Fruit fly (Drosophila melanogaster) whole organism, embryonic: ENCODE measurements around the gene CG4709.

Experiments used
- Atf-2 ChIP-seq: fragments of 200-800 bp; sonication (Bioruptor generic); optimal IDR thresholded peaks from 2 replicates; lab custom pipeline; 2016; ENCODE audit warnings: missing biosample characterization, missing genetic modification characterization
- Atf6 ChIP-seq: fragments of 200-800 bp; sonication (Bioruptor generic); IDR thresholded peaks from 2 replicates; pipeline ENCODE4 v1.3.6; 2022; ENCODE audit warnings: missing biosample characterization, missing genetic modification characterization
- B-H2 ChIP-seq: fragments of 200-800 bp; sonication (Bioruptor generic); optimal IDR thresholded peaks from 2 replicates; lab custom pipeline; 2018; ENCODE audit warnings: missing biosample characterization, mild to moderate bottlenecking, missing genetic modification characterization
- Bgb ChIP-seq: fragments of 200-800 bp; sonication (Bioruptor generic); IDR thresholded peaks from 2 replicates; pipeline ENCODE4 v1.3.6; 2022; ENCODE audit warnings: missing biosample characterization, missing genetic modification characterization; ENCODE audit not compliant: partially characterized antibody
- Blimp-1 ChIP-seq: fragments of 200-800 bp; sonication (Bioruptor generic); optimal IDR thresholded peaks from 3 replicates; lab custom pipeline; 2018; ENCODE audit warnings: missing biosample characterization, missing genetic modification characterization, mild to moderate bottlenecking, moderate library complexity, missing genetic modification reagents
- CG10274 ChIP-seq: fragments of 200-800 bp; sonication (Bioruptor generic); optimal IDR thresholded peaks from 3 replicates; lab custom pipeline; 2017; ENCODE audit warnings: missing biosample characterization, mild to moderate bottlenecking, missing genetic modification characterization
- CG11398 ChIP-seq: fragments of 200-800 bp; sonication (Bioruptor generic); optimal IDR thresholded peaks from 2 replicates; lab custom pipeline; 2016; ENCODE audit warnings: missing biosample characterization, missing genetic modification characterization
- CG11456 ChIP-seq: fragments of 200-800 bp; sonication (Bioruptor generic); IDR thresholded peaks from 3 replicates; pipeline ENCODE4 v1.3.6; 2022; ENCODE audit warnings: missing biosample characterization, missing genetic modification characterization
- CG11723 ChIP-seq: fragments of 200-800 bp; sonication (Bioruptor generic); optimal IDR thresholded peaks from 2 replicates; lab custom pipeline; 2017; ENCODE audit warnings: missing biosample characterization, mild to moderate bottlenecking, missing genetic modification characterization
- CG12155 ChIP-seq: fragments of 200-800 bp; sonication (Bioruptor generic); optimal IDR thresholded peaks from 3 replicates; lab custom pipeline; 2016; ENCODE audit warnings: missing biosample characterization, missing genetic modification characterization
- CG15601 ChIP-seq: fragments of 200-800 bp; sonication (Bioruptor generic); optimal IDR thresholded peaks from 3 replicates; lab custom pipeline; 2019; ENCODE audit warnings: missing biosample characterization, mild to moderate bottlenecking, missing genetic modification characterization, moderate library complexity
- CG1602 ChIP-seq: fragments of 200-800 bp; sonication (Bioruptor generic); optimal IDR thresholded peaks from 3 replicates; lab custom pipeline; 2016; ENCODE audit warnings: missing biosample characterization, missing genetic modification characterization
- CG16815 ChIP-seq: fragments of 200-800 bp; sonication (Bioruptor generic); optimal IDR thresholded peaks from 3 replicates; lab custom pipeline; 2017; ENCODE audit warnings: missing biosample characterization, mild to moderate bottlenecking, missing genetic modification characterization
- CG17829 ChIP-seq: fragments of 200-800 bp; optimal IDR thresholded peaks from 2 replicates; lab custom pipeline; 2019; ENCODE audit warnings: missing biosample characterization, mild to moderate bottlenecking, missing genetic modification characterization, moderate library complexity
- CG18011 ChIP-seq: fragments of 200-800 bp; sonication (Bioruptor generic); optimal IDR thresholded peaks from 2 replicates; lab custom pipeline; 2017; ENCODE audit warnings: missing biosample characterization, missing genetic modification characterization, mild to moderate bottlenecking, moderate library complexity, missing genotype
- CG18262 ChIP-seq: fragments of 200-800 bp; optimal IDR thresholded peaks from 3 replicates; lab custom pipeline; 2019; ENCODE audit warnings: missing biosample characterization, mild to moderate bottlenecking, missing genetic modification characterization, moderate library complexity
- CG18619 ChIP-seq: fragments of 200-800 bp; sonication (Bioruptor generic); optimal IDR thresholded peaks from 3 replicates; lab custom pipeline; 2017; ENCODE audit warnings: missing biosample characterization, mild to moderate bottlenecking, missing genetic modification characterization
- CG18764 ChIP-seq: fragments of 200-800 bp; sonication (Bioruptor generic); optimal IDR thresholded peaks from 3 replicates; lab custom pipeline; 2016; ENCODE audit warnings: missing biosample characterization, missing genetic modification characterization
- CG31441 ChIP-seq: fragments of 200-800 bp; sonication (Bioruptor generic); IDR thresholded peaks from 2 replicates; pipeline ENCODE4 v1.3.6; 2022; ENCODE audit warnings: missing biosample characterization, missing genetic modification characterization
- CG32767 ChIP-seq: fragments of 200-800 bp; sonication (Bioruptor generic); IDR thresholded peaks from 2 replicates; pipeline ENCODE4 v1.3.6; 2022; ENCODE audit warnings: missing biosample characterization, missing genetic modification characterization
- CG33557 ChIP-seq: fragments of 200-800 bp; sonication (Bioruptor generic); optimal IDR thresholded peaks from 2 replicates; lab custom pipeline; 2019; ENCODE audit warnings: missing biosample characterization, mild to moderate bottlenecking, missing genetic modification characterization, moderate library complexity
- CG3407 ChIP-seq: fragments of 200-800 bp; sonication (Bioruptor generic); optimal IDR thresholded peaks from 2 replicates; lab custom pipeline; 2018; ENCODE audit warnings: missing biosample characterization, mild to moderate bottlenecking, missing genetic modification characterization
- CG34422 ChIP-seq: fragments of 200-800 bp; sonication (Bioruptor generic); IDR thresholded peaks from 3 replicates; pipeline ENCODE4 v1.3.6; 2022; ENCODE audit warnings: missing biosample characterization, missing genetic modification characterization
- CG8290 ChIP-seq, 3 experiments: fragments of 200-800 bp; sonication (Bioruptor generic); optimal IDR thresholded peaks; 2 replicates each; lab custom pipeline; 2016 to 2019; ENCODE audit warnings: missing biosample characterization in 3 of 3, missing genetic modification characterization in 3 of 3, mild to moderate bottlenecking in 2 of 3, moderate library complexity in 1 of 3
- CG9817 ChIP-seq: fragments of 200-800 bp; sonication (Bioruptor generic); optimal IDR thresholded peaks from 2 replicates; lab custom pipeline; 2018; ENCODE audit warnings: missing biosample characterization, mild to moderate bottlenecking, missing genetic modification characterization, moderate library complexity
- CrebB ChIP-seq: fragments of 200-800 bp; sonication (Bioruptor generic); optimal IDR thresholded peaks from 3 replicates; lab custom pipeline; 2018; ENCODE audit warnings: missing biosample characterization, mild to moderate bottlenecking, missing genetic modification characterization
- Doc2 ChIP-seq: fragments of 200-800 bp; sonication (Bioruptor generic); IDR thresholded peaks from 2 replicates; pipeline ENCODE4 v1.3.6; 2022; ENCODE audit warnings: missing biosample characterization, missing genetic modification characterization
- Fer2 ChIP-seq: fragments of 200-800 bp; sonication (Bioruptor generic); optimal IDR thresholded peaks from 2 replicates; lab custom pipeline; 2018; ENCODE audit warnings: missing biosample characterization, mild to moderate bottlenecking, missing genetic modification characterization, moderate library complexity
- GATAe ChIP-seq: fragments of 200-800 bp; sonication (Bioruptor generic); conservative IDR thresholded peaks from 2 replicates; pipeline ENCODE4 v1.3.6; 2022; ENCODE audit warnings: missing biosample characterization, missing genetic modification characterization
- Med ChIP-seq: fragments of 200-800 bp; sonication (Bioruptor generic); peaks from one replicate; lab custom pipeline; 2016; ENCODE audit warnings: missing biosample characterization, missing genetic modification characterization, mild to moderate bottlenecking, inconsistent platforms, moderate library complexity
- Opbp ChIP-seq: fragments of 200-800 bp; sonication (Bioruptor generic); IDR thresholded peaks from 3 replicates; pipeline ENCODE4 v1.3.6; 2022; ENCODE audit warnings: missing biosample characterization, missing genetic modification characterization; ENCODE audit not compliant: partially characterized antibody
- Ssrp ChIP-seq: fragments of 200-800 bp; sonication (Bioruptor generic); optimal IDR thresholded peaks from 2 replicates; lab custom pipeline; 2018; ENCODE audit warnings: missing biosample characterization, mild to moderate bottlenecking, missing genetic modification characterization, moderate library complexity
- ap ChIP-seq: fragments of 200-800 bp; sonication (Bioruptor generic); IDR thresholded peaks from 2 replicates; pipeline ENCODE4 v1.3.6; 2022; ENCODE audit warnings: missing biosample characterization, missing genetic modification characterization
- bsh ChIP-seq, 2 experiments: fragments of 200-800 bp; sonication (Bioruptor generic); optimal IDR thresholded peaks; 2 replicates each; lab custom pipeline; 2017 to 2018; ENCODE audit warnings: mild to moderate bottlenecking in 2 of 2, missing biosample characterization in 2 of 2, missing genetic modification characterization in 2 of 2, moderate library complexity in 1 of 2
- chm ChIP-seq: fragments of 200-800 bp; sonication (Bioruptor generic); IDR thresholded peaks from 2 replicates; pipeline ENCODE4 v1.3.6; 2022; ENCODE audit warnings: missing biosample characterization, missing genetic modification characterization
- croc ChIP-seq: fragments of 200-800 bp; sonication (Bioruptor generic); conservative IDR thresholded peaks from 3 replicates; pipeline ENCODE4 v1.3.6; 2022; ENCODE audit warnings: missing biosample characterization, missing genetic modification characterization
- disco-r ChIP-seq: fragments of 200-800 bp; sonication (Bioruptor generic); optimal IDR thresholded peaks from 2 replicates; lab custom pipeline; 2016; ENCODE audit warnings: missing biosample characterization, missing genetic modification characterization
- dmrt99B ChIP-seq: fragments of 200-800 bp; sonication (Bioruptor generic); optimal IDR thresholded peaks from 2 replicates; lab custom pipeline; 2018; ENCODE audit warnings: missing biosample characterization, mild to moderate bottlenecking, missing genetic modification characterization, moderate library complexity
- gem ChIP-seq: fragments of 200-800 bp; sonication (Bioruptor generic); optimal IDR thresholded peaks from 2 replicates; lab custom pipeline; 2019; ENCODE audit warnings: missing biosample characterization, mild to moderate bottlenecking, missing genetic modification characterization, moderate library complexity
- grn ChIP-seq: fragments of 200-800 bp; sonication (Bioruptor generic); optimal IDR thresholded peaks from 3 replicates; lab custom pipeline; 2017; ENCODE audit warnings: missing biosample characterization, missing genetic modification characterization
- kni ChIP-seq: fragments of 200-800 bp; sonication (Bioruptor generic); optimal IDR thresholded peaks from 3 replicates; lab custom pipeline; 2017; ENCODE audit warnings: mild to moderate bottlenecking, missing biosample characterization, missing genetic modification reagents, missing genetic modification characterization
- knrl ChIP-seq: fragments of 200-800 bp; sonication (Bioruptor generic); IDR thresholded peaks from 3 replicates; pipeline ENCODE4 v1.3.6; 2022; ENCODE audit warnings: missing biosample characterization, missing genetic modification characterization; ENCODE audit not compliant: partially characterized antibody
- otp ChIP-seq: fragments of 200-800 bp; sonication (Bioruptor generic); IDR thresholded peaks from 3 replicates; pipeline ENCODE4, ENCODE4 v1.3.6; 2022; ENCODE audit warnings: missing biosample characterization, missing genetic modification characterization
- scrt ChIP-seq: fragments of 200-800 bp; sonication (Bioruptor generic); optimal IDR thresholded peaks from 2 replicates; lab custom pipeline; 2018; ENCODE audit warnings: missing biosample characterization, mild to moderate bottlenecking, missing genetic modification characterization, moderate library complexity
- sens-2 ChIP-seq: fragments of 200-800 bp; sonication (Bioruptor generic); IDR thresholded peaks from 2 replicates; pipeline ENCODE4 v1.3.6; 2022; ENCODE audit warnings: missing biosample characterization, missing genetic modification characterization
- slbo ChIP-seq: fragments of 200-800 bp; sonication (Bioruptor generic); IDR thresholded peaks from 2 replicates; pipeline ENCODE4 v1.3.6; 2022; ENCODE audit warnings: missing biosample characterization, missing genetic modification characterization
- sob ChIP-seq: fragments of 200-800 bp; sonication (Bioruptor generic); IDR thresholded peaks from 2 replicates; pipeline ENCODE4 v1.3.6; 2022; ENCODE audit warnings: missing biosample characterization, missing genetic modification characterization
- unpg ChIP-seq: fragments of 200-800 bp; sonication (Bioruptor generic); optimal IDR thresholded peaks from 3 replicates; lab custom pipeline; 2018; ENCODE audit warnings: missing biosample characterization, mild to moderate bottlenecking, missing genetic modification characterization, moderate library complexity

The CG4709 gene

DNA sequence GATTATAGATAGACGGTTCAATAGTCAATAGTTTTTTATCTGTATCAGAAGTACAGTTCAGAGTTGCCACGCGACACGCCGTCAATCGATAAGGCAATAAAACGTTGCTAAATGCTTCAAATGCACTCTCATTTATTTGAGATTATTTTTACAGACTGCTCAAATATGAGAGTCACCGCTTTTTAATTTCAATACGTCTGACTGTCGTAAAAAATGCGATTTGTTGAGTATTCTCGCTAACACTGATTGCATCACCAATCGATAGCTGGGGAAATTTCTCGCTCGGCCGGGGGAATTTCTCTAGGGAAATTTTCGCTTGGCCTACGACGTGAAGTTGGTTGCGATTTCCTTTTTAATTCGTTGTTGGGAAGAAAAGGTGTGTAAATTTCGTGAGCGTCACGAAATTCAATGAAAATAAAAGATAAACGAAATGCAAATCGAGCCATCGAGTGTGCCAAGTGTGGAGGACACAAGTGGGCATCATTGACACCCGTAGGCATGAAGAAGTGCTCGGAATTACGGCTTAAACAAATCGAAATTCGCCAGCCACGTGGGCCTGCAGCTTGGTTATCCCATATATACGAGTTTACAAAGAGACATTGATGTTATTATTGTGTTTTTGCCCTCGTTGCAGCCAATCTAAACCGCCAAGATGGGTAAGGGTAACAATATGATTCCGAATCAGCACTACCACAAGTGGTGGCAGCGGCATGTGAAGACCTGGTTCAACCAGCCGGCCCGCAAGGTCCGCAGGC, 13.0 kb downstream of the CG4709 start, which contains the start of the genes Dref and RpL13 (continued):
- TF ChIP-seq Fer2 (tag; lab: Kevin White, UChicago) (peak; percentile 86), CG12155 (GFP tag; lab: Kevin White, UChicago) (peak; percentile 69), chm (GFP tag; lab: Robert Waterston, UW) (peak; percentile 95), CG18262 (tag; lab: Kevin White, UChicago) (peak; percentile 80), disco-r (peak; percentile 66), CG1602 (peak; percentile 36), kni (GFP tag; lab: Kevin White, UChicago) (peak; percentile 97), dmrt99B (tag; lab: Kevin White, UChicago) (peak; percentile 81), Blimp-1 (GFP tag; lab: Kevin White, UChicago) (peak; percentile 66), Ssrp (tag; lab: Kevin White, UChicago) (peak; percentile 56), CG11723 (GFP tag; lab: Kevin White, UChicago) (peak; percentile 91), sob (peak; percentile 83), knrl (GFP tag; lab: Robert Waterston, UW) (peak; percentile 81), CG31441 (GFP tag; lab: Robert Waterston, UW) (peak; percentile 80), Med (GFP tag; lab: Kevin White, UChicago) (peak; percentile 99), CG11398 (peak; percentile 89), unpg (GFP tag; lab: Kevin White, UChicago) (peak; percentile 82), CG3407 (GFP tag; lab: Kevin White, UChicago) (peak; percentile 88), grn (GFP tag; lab: Kevin White, UChicago) (peak; percentile 86), CG15601 (peak; percentile 90), Atf-2 (peak; percentile 80), CG34422 (peak; percentile 77; the same call in 2 of the 3 replicates), gem (tag; lab: Kevin White, UChicago) (peak; percentile 73), ap (GFP tag; lab: Robert Waterston, UW) (peak; percentile 46), CG10274 (GFP tag; lab: Kevin White, UChicago) (peak; percentile 78), CG18619 (peak; percentile 92), CG18764 (GFP tag; lab: Kevin White, UChicago) (peak; percentile 68), CG18011 (peak; percentile 85), slbo (GFP tag; lab: Robert Waterston, UW) (peak; percentile 77), Bgb (GFP tag; lab: Robert Waterston, UW) (peak; percentile 78), Atf6 (GFP tag; lab: Robert Waterston, UW) (peak; percentile 84), CG16815 (peak; percentile 31), CrebB (tag; lab: Kevin White, UChicago) (peak; percentile 92), bsh (GFP tag; optimal IDR thresholded peaks at IDR 0.05; lab: Kevin White, UChicago) (peak; percentile 57 to 79), CG8290 (GFP tag; optimal IDR thresholded peaks at IDR 0.05; lab: Kevin White, UChicago) (peak; percentile 67), CG8290 (tag; optimal IDR thresholded peaks at IDR 0.05; lab: Kevin White, UChicago) (peak; percentile 87 to 92), otp (peak; percentile 93), sens-2 (GFP tag; lab: Robert Waterston, UW) (peak; percentile 92), Opbp (GFP tag; lab: Robert Waterston, UW) (peak; percentile 99), CG9817 (tag; lab: Kevin White, UChicago) (peak; percentile 80), CG32767 (GFP tag; lab: Robert Waterston, UW) (peak; percentile 76), B-H2 (peak; percentile 93), CG33557 (GFP tag; lab: Kevin White, UChicago) (peak; percentile 89), croc (peak; percentile 20; the same call in 1 of the 3 replicates), CG11456 (GFP tag; lab: Robert Waterston, UW) (peak; percentile 87), Doc2 (GFP tag; lab: Robert Waterston, UW) (no peak), GATAe (GFP tag; lab: Robert Waterston, UW) (peak; percentile 28; the same call in 1 of the 2 replicates), CG17829 (peak; percentile 86), scrt (peak; percentile 85)
